Fruit fly (Drosophila melanogaster): ENCODE data around the gene ND-B8.

Gene ND-B8

dm6 chr2L:4440881-4441737 lies 13.3 kb upstream of the ND-B8 start, which contains the start of gene CG15431:
TSS of gene CG15431 (minus strand) at chr2L:4441282.
- TF ChIP-seq GATAd (GFP tag; optimal IDR thresholded peaks at IDR 0.05) (no peak), N (GFP tag; optimal IDR thresholded peaks at IDR 0.05) (no peak), foxo (GFP tag; optimal IDR thresholded peaks at IDR 0.05) (no peak), tai (GFP tag; optimal IDR thresholded peaks at IDR 0.05) (no peak), Hr83 (GFP tag; optimal IDR thresholded peaks at IDR 0.05; ENCODE audit: poor library complexity, severe bottlenecking) (no peak), Sp1 (GFP tag; optimal IDR thresholded peaks at IDR 0.05) (no peak), Hnf4 (GFP tag; optimal IDR thresholded peaks at IDR 0.05) (no peak), sv (GFP tag; optimal IDR thresholded peaks at IDR 0.05) (no peak)

dm6 chr2L:4442010-4442587 lies 12.3 kb upstream of the ND-B8 start, which contains the start of the genes Sfp24F and CG15432:
TSS of gene Sfp24F (minus strand) at chr2L:4442060.
TSS of gene CG15432 (plus strand) at chr2L:4442320.
- TF ChIP-seq Mio (GFP tag; optimal IDR thresholded peaks at IDR 0.05) = no peak
- no peak for TF ChIP-seq Hnf4 (GFP tag; optimal IDR thresholded peaks at IDR 0.05)
- TF ChIP-seq dl (GFP tag; optimal IDR thresholded peaks at IDR 0.05; ENCODE audit: insufficient read depth in 1 of 2, partially characterized antibody in 2 of 2) = no peak

- no peak for TF ChIP-seq foxo (GFP tag; optimal IDR thresholded peaks at IDR 0.05)
- no peak for TF ChIP-seq HLH106 (tag; optimal IDR thresholded peaks at IDR 0.05)
- no peak for TF ChIP-seq Hr83 (GFP tag; optimal IDR thresholded peaks at IDR 0.05; ENCODE audit: poor library complexity, severe bottlenecking)
- peak; percentile 34 for TF ChIP-seq Myc (optimal IDR thresholded peaks at IDR 0.05)
- no peak for TF ChIP-seq pan (optimal IDR thresholded peaks at IDR 0.05)
- TF ChIP-seq Dif (GFP tag; optimal IDR thresholded peaks at IDR 0.05; ENCODE audit: partially characterized antibody) = no peak
- TF ChIP-seq GATAd (GFP tag; optimal IDR thresholded peaks at IDR 0.05) = no peak
- no peak for TF ChIP-seq brk (GFP tag; optimal IDR thresholded peaks at IDR 0.05)
Observed at dm6 chr2L:4444457-4444856, 10.0 kb upstream of the ND-B8 start, which contains the start of the genes morgue and Elp3. TSS of gene morgue (minus strand) at chr2L:4444680. TSS of gene Elp3 (plus strand) at chr2L:4444732.

dm6 chr2L:4448582-4449016 lies 5.8 kb upstream of the ND-B8 start, which contains the start of gene MFS18:
TSS of gene MFS18 (minus strand) at chr2L:4448635.
- peak; percentile 95 for TF ChIP-seq sage (GFP tag; optimal IDR thresholded peaks at IDR 0.05)
- TF ChIP-seq rgr (GFP tag; optimal IDR thresholded peaks at IDR 0.05) = peak; percentile 96
- TF ChIP-seq N (GFP tag; optimal IDR thresholded peaks at IDR 0.05) = no peak
- peak; percentile 50 for TF ChIP-seq Hr83 (GFP tag; optimal IDR thresholded peaks at IDR 0.05; ENCODE audit: poor library complexity, severe bottlenecking)
- TF ChIP-seq Hr78 (GFP tag; optimal IDR thresholded peaks at IDR 0.05) = no peak
- TF ChIP-seq Dfd (GFP tag; optimal IDR thresholded peaks at IDR 0.05) = no peak
- no peak for TF ChIP-seq CrebA (GFP tag; optimal IDR thresholded peaks at IDR 0.05; ENCODE audit: borderline replicate concordance)
- no peak for TF ChIP-seq Dif (GFP tag; optimal IDR thresholded peaks at IDR 0.05; ENCODE audit: partially characterized antibody)
- no peak for TF ChIP-seq Vsx2 (GFP tag; optimal IDR thresholded peaks at IDR 0.05; ENCODE audit: partially characterized antibody)
- TF ChIP-seq HLH106 (tag; optimal IDR thresholded peaks at IDR 0.05) = peak; percentile 97
- no peak for TF ChIP-seq brk (GFP tag; optimal IDR thresholded peaks at IDR 0.05)
- TF ChIP-seq br (GFP tag; optimal IDR thresholded peaks at IDR 0.05) = peak; percentile 87
- TF ChIP-seq Rel (GFP tag; optimal IDR thresholded peaks at IDR 0.05) = peak; percentile 39
- peak; percentile 60 for TF ChIP-seq Rel (tag; optimal IDR thresholded peaks at IDR 0.05)
- TF ChIP-seq sv (GFP tag; optimal IDR thresholded peaks at IDR 0.05) = peak; percentile 97
- TF ChIP-seq fru (GFP tag; optimal IDR thresholded peaks at IDR 0.05) = peak; percentile 92
- no peak for TF ChIP-seq pan (optimal IDR thresholded peaks at IDR 0.05)
- TF ChIP-seq CG9705 (GFP tag; optimal IDR thresholded peaks at IDR 0.05) = peak; percentile 87
- peak; percentile 97 for TF ChIP-seq dmrt93B (GFP tag; optimal IDR thresholded peaks at IDR 0.05)
- TF ChIP-seq Hnf4 (GFP tag; optimal IDR thresholded peaks at IDR 0.05) = no peak
- peak; percentile 79 for TF ChIP-seq CG32264 (GFP tag; optimal IDR thresholded peaks at IDR 0.05)
- TF ChIP-seq GATAd (GFP tag; optimal IDR thresholded peaks at IDR 0.05) = peak; percentile 77
- TF ChIP-seq Mio (GFP tag; optimal IDR thresholded peaks at IDR 0.05) = no peak
- peak; percentile 89 for TF ChIP-seq dsf (GFP tag; optimal IDR thresholded peaks at IDR 0.05; ENCODE audit: borderline replicate concordance)
- peak; percentile 95 for TF ChIP-seq psq (GFP tag; optimal IDR thresholded peaks at IDR 0.05)
- peak; percentile 96 for TF ChIP-seq h (GFP tag; optimal IDR thresholded peaks at IDR 0.05)
- no peak for TF ChIP-seq Abd-B (GFP tag; optimal IDR thresholded peaks at IDR 0.05)
- no peak for TF ChIP-seq tai (GFP tag; optimal IDR thresholded peaks at IDR 0.05)
- TF ChIP-seq dl (GFP tag; optimal IDR thresholded peaks at IDR 0.05; ENCODE audit: insufficient read depth in 1 of 2, partially characterized antibody in 2 of 2) = no peak
- TF ChIP-seq woc (GFP tag; optimal IDR thresholded peaks at IDR 0.05) = peak; percentile 87
- TF ChIP-seq jim (GFP tag; optimal IDR thresholded peaks at IDR 0.05) = no peak
- no peak for TF ChIP-seq lola (GFP tag; optimal IDR thresholded peaks at IDR 0.05)
- TF ChIP-seq usp (GFP tag; optimal IDR thresholded peaks at IDR 0.05) = no peak
- TF ChIP-seq Myc (optimal IDR thresholded peaks at IDR 0.05) = peak; percentile 77
- TF ChIP-seq OdsH (GFP tag; optimal IDR thresholded peaks at IDR 0.05) = peak; percentile 97
- TF ChIP-seq Sp1 (GFP tag; optimal IDR thresholded peaks at IDR 0.05) = peak; percentile 94
- no peak for TF ChIP-seq Jra (GFP tag; optimal IDR thresholded peaks at IDR 0.05)
- peak; percentile 87 for TF ChIP-seq ey (GFP tag; optimal IDR thresholded peaks at IDR 0.05)
- TF ChIP-seq foxo (GFP tag; optimal IDR thresholded peaks at IDR 0.05) = peak; percentile 56 to 96

Data from whole organism, wandering third instar larva.